Worm (Caenorhabditis elegans): ENCODE data around the gene rol-6.

DNA sequence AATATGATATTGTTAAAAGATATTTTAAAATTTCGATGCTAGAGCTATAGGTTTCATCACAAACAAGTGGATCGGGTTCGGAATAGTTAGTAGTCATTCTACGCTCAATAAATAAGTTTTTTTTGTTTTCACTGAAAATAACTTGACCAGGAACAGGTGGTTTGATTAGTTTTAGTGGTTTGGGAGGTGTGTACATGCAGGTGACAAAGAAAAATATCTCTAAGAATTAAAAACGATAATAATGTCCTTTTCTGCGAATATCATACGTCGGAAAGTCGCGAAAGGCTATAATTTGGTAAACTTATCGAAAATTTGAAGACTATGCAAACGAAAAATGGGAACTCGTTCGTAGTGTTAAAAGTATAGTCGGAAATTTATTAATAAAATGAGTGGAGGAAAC is 22.5 kb upstream of the rol-6 start, which contains the start of gene srg-15:
- no peak for TF ChIP-seq gmeb-2 (tag; optimal IDR thresholded peaks at IDR 0.05)
- TF ChIP-seq tbx-2 (tag; optimal IDR thresholded peaks at IDR 0.05), result no peak
- TF ChIP-seq C38D4.7 (GFP tag; optimal IDR thresholded peaks at IDR 0.05), result no peak
- no peak for TF ChIP-seq nhr-11 (tag; optimal IDR thresholded peaks at IDR 0.05)
- no peak for TF ChIP-seq hlh-6 (tag; optimal IDR thresholded peaks at IDR 0.05)
- TF ChIP-seq pros-1 (tag; optimal IDR thresholded peaks at IDR 0.05), result no peak
- no peak for TF ChIP-seq hlh-8 (tag; optimal IDR thresholded peaks at IDR 0.05)
- TF ChIP-seq lin-11 (tag; optimal IDR thresholded peaks at IDR 0.05), result no peak
- no peak for TF ChIP-seq ama-1 (optimal IDR thresholded peaks at IDR 0.05)
- TF ChIP-seq nhr-232 (tag; optimal IDR thresholded peaks at IDR 0.05), result no peak
- no peak for TF ChIP-seq ceh-30 (tag; optimal IDR thresholded peaks at IDR 0.05)
- no peak for TF ChIP-seq unc-3 (GFP tag; conservative IDR thresholded peaks at IDR 0.05)
- no peak for TF ChIP-seq unc-3 (tag; optimal IDR thresholded peaks at IDR 0.05)

Data from whole organism, late embryonic.